Fruit fly (Drosophila melanogaster): ENCODE results near the gene CG4666.

Gene CG4666

DNA sequence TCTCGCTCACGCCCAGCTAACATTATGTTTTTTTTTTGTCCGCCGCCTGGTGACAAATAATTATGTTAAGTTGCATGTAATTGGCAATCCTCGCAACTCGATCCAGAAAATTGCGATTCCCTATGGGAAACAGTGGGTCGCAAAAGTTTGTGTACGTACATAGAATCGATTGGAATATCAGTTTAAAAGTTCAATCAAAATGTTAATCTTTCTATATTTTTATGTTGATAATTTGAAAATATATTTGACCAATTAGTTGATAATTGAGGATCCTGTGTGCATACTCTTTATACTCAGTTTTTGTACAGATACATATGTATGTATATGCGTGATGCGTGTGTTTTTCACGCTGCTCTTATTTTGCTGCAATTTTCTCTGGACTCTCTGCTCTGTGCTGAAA is 49.7 kb downstream of the CG4666 start:
- no peak for TF ChIP-seq noc (tag; optimal IDR thresholded peaks at IDR 0.05)
